Worm (Caenorhabditis elegans): ENCODE measurements around the gene F13A2.10.
A peak's percentile ranks its signal among the peaks of the same experiment; 100 is the strongest.

The F13A2.10 gene

DNA sequence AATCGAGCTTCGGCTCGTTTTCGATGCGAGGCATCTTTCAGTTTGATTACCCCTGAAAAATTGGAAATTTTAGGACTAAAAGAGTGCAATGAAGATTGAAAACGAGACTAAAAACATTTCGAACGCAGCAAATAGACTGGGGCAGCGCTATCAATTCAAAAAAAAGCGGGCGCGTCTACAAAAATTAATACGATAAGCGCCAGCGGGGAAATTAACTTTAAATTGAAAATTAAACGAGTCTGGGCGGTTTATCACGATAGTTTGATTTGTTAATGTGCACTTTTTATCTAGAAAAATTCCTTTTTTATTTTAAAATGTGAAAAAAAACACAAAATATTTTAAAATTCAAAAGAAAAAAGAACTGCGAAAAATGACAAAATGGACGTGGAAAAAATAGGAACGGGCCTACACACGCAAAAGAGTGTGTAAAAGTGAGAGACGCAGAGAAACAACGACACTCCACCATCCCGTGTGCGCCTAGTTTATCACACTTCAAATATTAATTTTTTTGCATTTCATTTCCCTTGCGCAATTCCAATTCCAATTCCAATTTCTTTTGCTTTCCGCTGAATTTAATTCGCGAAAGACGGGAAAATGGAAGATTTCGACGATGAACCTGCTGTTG is 14.7 kb downstream of the F13A2.10 start, which contains the start of the genes gmpr-1 and fipp-1 (continued):
- TF ChIP-seq C04F5.9 (tag; optimal IDR thresholded peaks at IDR 0.05) (no peak), efl-3 (GFP tag; optimal IDR thresholded peaks at IDR 0.05) (no peak), unc-62 (GFP tag; optimal IDR thresholded peaks at IDR 0.05) (no peak), nhr-84 (tag; optimal IDR thresholded peaks at IDR 0.05) (no peak), lir-3 (tag; optimal IDR thresholded peaks at IDR 0.05; ENCODE audit: poor library complexity) (no peak), egl-27 (tag; optimal IDR thresholded peaks at IDR 0.05) (no peak), dpl-1 (GFP tag; optimal IDR thresholded peaks at IDR 0.05) (peak; percentile 64 to 78 (median 73)), nhr-11 (tag; optimal IDR thresholded peaks at IDR 0.05) (no peak), swsn-7 (tag; optimal IDR thresholded peaks at IDR 0.05) (peak; percentile 77), C34B4.2 (tag; optimal IDR thresholded peaks at IDR 0.05) (no peak), nhr-12 (tag; optimal IDR thresholded peaks at IDR 0.05) (no peak), zip-4 (GFP tag; optimal IDR thresholded peaks at IDR 0.05) (peak; percentile 21), vab-15 (tag; optimal IDR thresholded peaks at IDR 0.05) (no peak), ceh-88 (GFP tag; IDR thresholded peaks at IDR 0.05) (no peak), blmp-1 (tag; optimal IDR thresholded peaks at IDR 0.05) (peak; percentile 33), fkh-10 (GFP tag; optimal IDR thresholded peaks at IDR 0.05) (no peak), rnt-1 (tag; optimal IDR thresholded peaks at IDR 0.05) (peak; percentile 74), mep-1 (tag; optimal IDR thresholded peaks at IDR 0.05) (peak; percentile 74), zag-1 (tag; optimal IDR thresholded peaks at IDR 0.05) (no peak), nhr-90 (tag; optimal IDR thresholded peaks at IDR 0.05; ENCODE audit: poor library complexity) (peak; percentile 78), mab-9 (GFP tag; IDR thresholded peaks at IDR 0.05) (no peak), lin-13 (GFP tag; optimal IDR thresholded peaks at IDR 0.05) (no peak), fos-1 (tag; optimal IDR thresholded peaks at IDR 0.05) (no peak), lsy-2 (tag; optimal IDR thresholded peaks at IDR 0.05) (peak; percentile 75 to 78), nhr-28 (tag; optimal IDR thresholded peaks at IDR 0.05) (no peak), pax-3 (tag; optimal IDR thresholded peaks at IDR 0.05) (no peak), fkh-8 (tag; optimal IDR thresholded peaks at IDR 0.05) (peak; percentile 1), elt-3 (tag; optimal IDR thresholded peaks at IDR 0.05) (peak in 2 of 6 experiments; percentile 7 to 54), F16B12.6 (tag; optimal IDR thresholded peaks at IDR 0.05) (peak; percentile 31), hpl-2 (GFP tag; optimal IDR thresholded peaks at IDR 0.05) (no peak), nhr-71 (tag; optimal IDR thresholded peaks at IDR 0.05) (peak; percentile 81), unc-30 (tag; optimal IDR thresholded peaks at IDR 0.05) (no peak), pag-3 (tag; optimal IDR thresholded peaks at IDR 0.05; ENCODE audit: borderline replicate concordance, insufficient read depth) (no peak), xbp-1 (tag; optimal IDR thresholded peaks at IDR 0.05) (peak; percentile 73), egl-13 (tag; optimal IDR thresholded peaks at IDR 0.05) (peak; percentile 22), irx-1 (tag; optimal IDR thresholded peaks at IDR 0.05) (peak; percentile 59), grh-1 (GFP tag; IDR thresholded peaks at IDR 0.05) (peak; percentile 67), efl-1 (optimal IDR thresholded peaks at IDR 0.05) (peak; percentile 83 to 84), efl-1 (GFP tag; optimal IDR thresholded peaks at IDR 0.05 in 1 of 2) (peak; percentile 77 to 97), aly-2 (tag; optimal IDR thresholded peaks at IDR 0.05) (no peak), ceh-8 (GFP tag; optimal IDR thresholded peaks at IDR 0.05) (peak; percentile 38), ztf-11 (tag; optimal IDR thresholded peaks at IDR 0.05) (no peak), fkh-4 (tag; optimal IDR thresholded peaks at IDR 0.05; ENCODE audit: borderline replicate concordance) (no peak), nhr-47 (tag; optimal IDR thresholded peaks at IDR 0.05) (peak; percentile 80), sup-37 (GFP tag; optimal IDR thresholded peaks at IDR 0.05) (no peak), nhr-237 (tag; optimal IDR thresholded peaks at IDR 0.05) (no peak), unc-98 (GFP tag; IDR thresholded peaks at IDR 0.05) (no peak), ama-1 (optimal IDR thresholded peaks at IDR 0.05) (no peak), ets-5 (GFP tag; IDR thresholded peaks at IDR 0.05) (no peak), tlp-1 (tag; optimal IDR thresholded peaks at IDR 0.05) (no peak), lin-14 (GFP tag; optimal IDR thresholded peaks at IDR 0.05) (no peak), skn-1 (tag; optimal IDR thresholded peaks at IDR 0.05) (peak; percentile 54), pqm-1 (tag; optimal IDR thresholded peaks at IDR 0.05) (no peak)
